Worm (Caenorhabditis elegans): Measurements from ENCODE around the gene ZK354.2.

Gene ZK354.2

ce11 chrIV:5354564-5354963 lies 41.4 kb downstream of the ZK354.2 start:
- TF ChIP-seq nhr-6 (tag; optimal IDR thresholded peaks at IDR 0.05) (no peak), crh-2 (tag; optimal IDR thresholded peaks at IDR 0.05) (no peak), egl-27 (tag; optimal IDR thresholded peaks at IDR 0.05) (no peak), aly-2 (tag; optimal IDR thresholded peaks at IDR 0.05) (no peak), zag-1 (tag; optimal IDR thresholded peaks at IDR 0.05) (no peak), ceh-82 (tag; optimal IDR thresholded peaks at IDR 0.05) (no peak), blmp-1 (tag; optimal IDR thresholded peaks at IDR 0.05; ENCODE audit: insufficient read depth) (no peak), sem-4 (tag; optimal IDR thresholded peaks at IDR 0.05) (no peak), lin-11 (tag; optimal IDR thresholded peaks at IDR 0.05) (no peak), elt-1 (tag; optimal IDR thresholded peaks at IDR 0.05) (no peak), ZK546.5 (tag; optimal IDR thresholded peaks at IDR 0.05) (no peak), unc-39 (tag; optimal IDR thresholded peaks at IDR 0.05) (no peak)

- no peak for TF ChIP-seq ZK546.5 (tag; optimal IDR thresholded peaks at IDR 0.05)
- no peak for TF ChIP-seq nhr-10 (tag; optimal IDR thresholded peaks at IDR 0.05)
- no peak for TF ChIP-seq nhr-6 (tag; optimal IDR thresholded peaks at IDR 0.05)
- TF ChIP-seq nhr-11 (tag; optimal IDR thresholded peaks at IDR 0.05), result no peak
- no peak for TF ChIP-seq unc-55 (GFP tag; optimal IDR thresholded peaks at IDR 0.05)
- TF ChIP-seq ceh-82 (tag; optimal IDR thresholded peaks at IDR 0.05), result no peak
- no peak for TF ChIP-seq snpc-4 (tag; optimal IDR thresholded peaks at IDR 0.05)
- no peak for TF ChIP-seq fos-1 (tag; optimal IDR thresholded peaks at IDR 0.05)
- TF ChIP-seq F13H6.1 (tag; optimal IDR thresholded peaks at IDR 0.05), result no peak
- no peak for TF ChIP-seq zag-1 (tag; optimal IDR thresholded peaks at IDR 0.05)
- TF ChIP-seq gmeb-1 (tag; optimal IDR thresholded peaks at IDR 0.05), result no peak
- no peak for TF ChIP-seq nhr-21 (tag; optimal IDR thresholded peaks at IDR 0.05)
Measured at ce11 chrIV:5360533-5360932, 47.3 kb downstream of the ZK354.2 start, which contains the start of gene F41H10.5. Gene F41H10.5 (plus strand): TSS chrIV:5360907.

- no peak for TF ChIP-seq mbf-1 (tag; optimal IDR thresholded peaks at IDR 0.05)
- no peak for TF ChIP-seq ZK546.5 (tag; optimal IDR thresholded peaks at IDR 0.05)
- no peak for TF ChIP-seq zag-1 (tag; optimal IDR thresholded peaks at IDR 0.05)
- no peak for TF ChIP-seq dmd-4 (tag; optimal IDR thresholded peaks at IDR 0.05)
- TF ChIP-seq ztf-11 (tag; optimal IDR thresholded peaks at IDR 0.05), result no peak
- TF ChIP-seq alr-1 (tag; optimal IDR thresholded peaks at IDR 0.05), result no peak
- peak; percentile 76 for TF ChIP-seq nhr-129 (tag; optimal IDR thresholded peaks at IDR 0.05)
- TF ChIP-seq ceh-82 (tag; optimal IDR thresholded peaks at IDR 0.05), result no peak
- no peak for TF ChIP-seq skn-1 (tag; optimal IDR thresholded peaks at IDR 0.05)
- TF ChIP-seq ztf-1 (GFP tag; conservative IDR thresholded peaks at IDR 0.05), result no peak
- TF ChIP-seq unc-55 (GFP tag; optimal IDR thresholded peaks at IDR 0.05), result peak; percentile 75
- TF ChIP-seq R02D3.7 (tag; optimal IDR thresholded peaks at IDR 0.05), result peak; percentile 13
- TF ChIP-seq nhr-12 (tag; optimal IDR thresholded peaks at IDR 0.05), result no peak
- no peak for TF ChIP-seq ceh-16 (tag; optimal IDR thresholded peaks at IDR 0.05)
- TF ChIP-seq unc-39 (tag; optimal IDR thresholded peaks at IDR 0.05), result no peak
- TF ChIP-seq egl-27 (tag; optimal IDR thresholded peaks at IDR 0.05), result peak; percentile 24
- peak; percentile 80 for TF ChIP-seq gmeb-1 (tag; optimal IDR thresholded peaks at IDR 0.05)
- TF ChIP-seq lsy-2 (tag; optimal IDR thresholded peaks at IDR 0.05), result peak; percentile 70 to 91
- TF ChIP-seq nhr-6 (tag; optimal IDR thresholded peaks at IDR 0.05), result peak; percentile 66
- peak; percentile 69 for TF ChIP-seq F13H6.1 (tag; optimal IDR thresholded peaks at IDR 0.05)
- TF ChIP-seq sem-4 (tag; optimal IDR thresholded peaks at IDR 0.05), result peak; percentile 37
- TF ChIP-seq nhr-21 (tag; optimal IDR thresholded peaks at IDR 0.05), result peak; percentile 55
- no peak for TF ChIP-seq nhr-11 (tag; optimal IDR thresholded peaks at IDR 0.05)
- peak in 1 of 2 experiments; percentile 29 for TF ChIP-seq mdl-1 (tag; optimal IDR thresholded peaks at IDR 0.05)
- TF ChIP-seq peb-1 (tag; optimal IDR thresholded peaks at IDR 0.05), result no peak
- peak; percentile 83 for TF ChIP-seq sma-9 (GFP tag; optimal IDR thresholded peaks at IDR 0.05)
- TF ChIP-seq sma-9 (tag; optimal IDR thresholded peaks at IDR 0.05), result no peak
- TF ChIP-seq ztf-4 (tag; optimal IDR thresholded peaks at IDR 0.05), result no peak
- TF ChIP-seq mab-5 (tag; optimal IDR thresholded peaks at IDR 0.05), result peak; percentile 47
- no peak for TF ChIP-seq elt-3 (tag; optimal IDR thresholded peaks at IDR 0.05)
- peak; percentile 64 for TF ChIP-seq sma-3 (GFP tag; optimal IDR thresholded peaks at IDR 0.05)
- TF ChIP-seq lin-39 (tag; optimal IDR thresholded peaks at IDR 0.05), result no peak
- no peak for TF ChIP-seq blmp-1 (tag; optimal IDR thresholded peaks at IDR 0.05; ENCODE audit: insufficient read depth)
- no peak for TF ChIP-seq aly-2 (tag; optimal IDR thresholded peaks at IDR 0.05)
- TF ChIP-seq crh-2 (tag; optimal IDR thresholded peaks at IDR 0.05), result peak; percentile 72
- no peak for TF ChIP-seq nhr-23 (tag; optimal IDR thresholded peaks at IDR 0.05)
- TF ChIP-seq ama-1 (optimal IDR thresholded peaks at IDR 0.05), result no peak
- TF ChIP-seq elt-1 (tag; optimal IDR thresholded peaks at IDR 0.05), result no peak
- peak; percentile 87 for TF ChIP-seq nhr-25 (tag; optimal IDR thresholded peaks at IDR 0.05)
- TF ChIP-seq C34F6.9 (tag; optimal IDR thresholded peaks at IDR 0.05), result peak; percentile 86
- TF ChIP-seq lin-11 (tag; optimal IDR thresholded peaks at IDR 0.05), result peak; percentile 14
- TF ChIP-seq nhr-237 (tag; optimal IDR thresholded peaks at IDR 0.05), result no peak
- TF ChIP-seq lin-13 (GFP tag; optimal IDR thresholded peaks at IDR 0.05), result peak; percentile 59
- no peak for TF ChIP-seq unc-62 (GFP tag; optimal IDR thresholded peaks at IDR 0.05)
- TF ChIP-seq Y55F3AM.14 (GFP tag; optimal IDR thresholded peaks at IDR 0.05), result no peak
Measured at ce11 chrIV:5364135-5364609, 51.0 kb downstream of the ZK354.2 start, which contains the start of the genes hda-6 and F41H10.4. Gene hda-6 (minus strand): TSS chrIV:5364306. Gene F41H10.4 (plus strand): TSS chrIV:5364559.
